Fruit fly (Drosophila melanogaster): ENCODE data around the gene Whamy.

Whamy gene

dm6 chr3R:9733150-9733549, 41.1 kb downstream of the Whamy start, which contains the start of gene alphaTub85E:
Gene alphaTub85E, minus strand, starts transcription at chr3R:9733250.
- no peak for TF ChIP-seq Sin3A (optimal IDR thresholded peaks at IDR 0.05)
- no peak for TF ChIP-seq Myc (optimal IDR thresholded peaks at IDR 0.05)
- no peak for TF ChIP-seq ttk (optimal IDR thresholded peaks at IDR 0.05)
- no peak for TF ChIP-seq insv (optimal IDR thresholded peaks at IDR 0.05)
- TF ChIP-seq psq (optimal IDR thresholded peaks at IDR 0.05), result no peak
- TF ChIP-seq h (optimal IDR thresholded peaks at IDR 0.05), result no peak

dm6 chr3R:9730784-9731183, 43.4 kb downstream of the Whamy start, which contains the start of gene FoxP:
Gene FoxP, minus strand, starts transcription at chr3R:9730872.
- TF ChIP-seq ttk (optimal IDR thresholded peaks at IDR 0.05) (no peak), h (optimal IDR thresholded peaks at IDR 0.05) (no peak), Sin3A (optimal IDR thresholded peaks at IDR 0.05) (no peak), insv (optimal IDR thresholded peaks at IDR 0.05) (no peak), Myc (optimal IDR thresholded peaks at IDR 0.05) (no peak)

- no peak for TF ChIP-seq psq (optimal IDR thresholded peaks at IDR 0.05)
- no peak for TF ChIP-seq insv (optimal IDR thresholded peaks at IDR 0.05)
- no peak for TF ChIP-seq ttk (optimal IDR thresholded peaks at IDR 0.05)
- no peak for TF ChIP-seq Myc (optimal IDR thresholded peaks at IDR 0.05)
These were observed 48.9 kb downstream of the Whamy start, which contains the start of gene hyd for dm6 chr3R:9725121-9725956. Gene hyd, minus strand, starts transcription at chr3R:9725615.

Data from Kc167 (cell line).